Fruit fly (Drosophila melanogaster): ENCODE data around the gene Ttc30.

The Ttc30 gene

dm6 chr2L:13142803-13143202, 36.2 kb downstream of the Ttc30 start, which contains the start of gene CG9928:
Gene CG9928, minus strand, starts transcription at chr2L:13142903.
- TF ChIP-seq brk (GFP tag; optimal IDR thresholded peaks at IDR 0.05) = no peak

- TF ChIP-seq CG32264 (GFP tag; optimal IDR thresholded peaks at IDR 0.05) (no peak), GATAd (GFP tag; optimal IDR thresholded peaks at IDR 0.05) (no peak)
Measured at dm6 chr2L:13143522-13143921, 36.9 kb downstream of the Ttc30 start, which contains the start of gene CG16978. Gene CG16978, minus strand, starts transcription at chr2L:13143622.

dm6 chr2L:13145035-13145683, 38.6 kb downstream of the Ttc30 start:
- TF ChIP-seq tai (GFP tag; optimal IDR thresholded peaks at IDR 0.05) (no peak), woc (GFP tag; optimal IDR thresholded peaks at IDR 0.05) (peak; percentile 33), fru (GFP tag; optimal IDR thresholded peaks at IDR 0.05) (peak; percentile 44), Sp1 (GFP tag; optimal IDR thresholded peaks at IDR 0.05) (no peak), foxo (GFP tag; optimal IDR thresholded peaks at IDR 0.05) (peak in 1 of 2 experiments; percentile 57), sv (GFP tag; optimal IDR thresholded peaks at IDR 0.05) (peak; percentile 56), h (GFP tag; optimal IDR thresholded peaks at IDR 0.05) (peak; percentile 60), br (GFP tag; optimal IDR thresholded peaks at IDR 0.05) (peak; percentile 2), CrebA (GFP tag; optimal IDR thresholded peaks at IDR 0.05; ENCODE audit: borderline replicate concordance) (no peak), Myc (optimal IDR thresholded peaks at IDR 0.05) (no peak), rgr (GFP tag; optimal IDR thresholded peaks at IDR 0.05) (peak; percentile 67), Hnf4 (GFP tag; optimal IDR thresholded peaks at IDR 0.05) (peak; percentile 25), OdsH (GFP tag; optimal IDR thresholded peaks at IDR 0.05) (peak; percentile 41), HLH106 (tag; optimal IDR thresholded peaks at IDR 0.05) (peak; percentile 41), ey (GFP tag; optimal IDR thresholded peaks at IDR 0.05) (peak; percentile 46), psq (GFP tag; optimal IDR thresholded peaks at IDR 0.05) (peak; percentile 16), sage (GFP tag; optimal IDR thresholded peaks at IDR 0.05) (no peak)

- TF ChIP-seq Dif (GFP tag; optimal IDR thresholded peaks at IDR 0.05; ENCODE audit: partially characterized antibody) (no peak), foxo (GFP tag; optimal IDR thresholded peaks at IDR 0.05) (peak in 1 of 2 experiments; percentile 38), Hr78 (GFP tag; optimal IDR thresholded peaks at IDR 0.05) (no peak), Myc (optimal IDR thresholded peaks at IDR 0.05) (no peak), Mio (GFP tag; optimal IDR thresholded peaks at IDR 0.05) (no peak), HLH106 (tag; optimal IDR thresholded peaks at IDR 0.05) (peak; percentile 62), Sp1 (GFP tag; optimal IDR thresholded peaks at IDR 0.05) (peak; percentile 54), Hr83 (GFP tag; optimal IDR thresholded peaks at IDR 0.05; ENCODE audit: poor library complexity, severe bottlenecking) (no peak), CrebA (GFP tag; optimal IDR thresholded peaks at IDR 0.05; ENCODE audit: borderline replicate concordance) (no peak), Jra (GFP tag; optimal IDR thresholded peaks at IDR 0.05) (no peak), usp (GFP tag; optimal IDR thresholded peaks at IDR 0.05) (no peak), Dfd (GFP tag; optimal IDR thresholded peaks at IDR 0.05) (no peak), Rel (GFP tag; optimal IDR thresholded peaks at IDR 0.05) (no peak), Rel (tag; optimal IDR thresholded peaks at IDR 0.05) (no peak), CG9705 (GFP tag; optimal IDR thresholded peaks at IDR 0.05) (no peak), woc (GFP tag; optimal IDR thresholded peaks at IDR 0.05) (no peak), dmrt93B (GFP tag; optimal IDR thresholded peaks at IDR 0.05) (peak; percentile 3), psq (GFP tag; optimal IDR thresholded peaks at IDR 0.05) (peak; percentile 46), rgr (GFP tag; optimal IDR thresholded peaks at IDR 0.05) (peak; percentile 16), OdsH (GFP tag; optimal IDR thresholded peaks at IDR 0.05) (peak; percentile 20)
Measured at dm6 chr2L:13146254-13146653, 39.6 kb downstream of the Ttc30 start.

dm6 chr2L:13154313-13154712, 47.7 kb downstream of the Ttc30 start:
- TF ChIP-seq Dfd (GFP tag; optimal IDR thresholded peaks at IDR 0.05) (no peak), Abd-B (GFP tag; optimal IDR thresholded peaks at IDR 0.05) (no peak), Dif (GFP tag; optimal IDR thresholded peaks at IDR 0.05; ENCODE audit: partially characterized antibody) (peak; percentile 14), Myc (optimal IDR thresholded peaks at IDR 0.05) (no peak), Rel (GFP tag; optimal IDR thresholded peaks at IDR 0.05) (no peak), Rel (tag; optimal IDR thresholded peaks at IDR 0.05) (no peak), CG32264 (GFP tag; optimal IDR thresholded peaks at IDR 0.05) (no peak), dmrt93B (GFP tag; optimal IDR thresholded peaks at IDR 0.05) (no peak), br (GFP tag; optimal IDR thresholded peaks at IDR 0.05) (no peak), dsf (GFP tag; optimal IDR thresholded peaks at IDR 0.05; ENCODE audit: borderline replicate concordance) (no peak)
